Worm (Caenorhabditis elegans): Measurements from ENCODE around the gene str-160.

DNA sequence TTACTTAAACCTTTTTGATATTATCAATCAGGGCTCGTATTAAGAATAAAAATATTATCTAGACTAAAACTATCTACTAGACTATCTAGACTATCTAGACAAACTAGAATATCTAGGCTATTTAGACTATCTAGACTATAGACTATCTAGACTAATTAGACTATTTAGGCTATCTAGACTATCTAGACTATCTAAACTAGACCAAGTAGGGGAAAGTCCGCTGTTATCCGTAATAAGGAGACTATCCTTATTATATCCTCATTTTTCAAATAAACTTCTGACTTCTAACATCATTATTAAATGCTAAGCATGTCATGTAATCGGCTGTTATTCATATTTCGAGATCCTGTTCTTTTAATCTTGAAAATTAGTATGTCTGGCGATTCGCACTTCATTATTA lies 12.7 kb upstream of the str-160 start, which contains the start of gene srw-101:
- no peak for TF ChIP-seq unc-62 (GFP tag; optimal IDR thresholded peaks at IDR 0.05 in 1 of 2)
- TF ChIP-seq unc-62 (tag; optimal IDR thresholded peaks at IDR 0.05), result no peak
- no peak for TF ChIP-seq nhr-237 (tag; optimal IDR thresholded peaks at IDR 0.05)
- TF ChIP-seq lin-29 (GFP tag; IDR thresholded peaks at IDR 0.05), result no peak
- TF ChIP-seq dve-1 (tag; optimal IDR thresholded peaks at IDR 0.05; ENCODE audit: insufficient read depth), result no peak
- TF ChIP-seq nhr-10 (tag; optimal IDR thresholded peaks at IDR 0.05), result no peak
- no peak for TF ChIP-seq F49E8.2 (tag; optimal IDR thresholded peaks at IDR 0.05; ENCODE audit: borderline replicate concordance)
